Worm (Caenorhabditis elegans): ENCODE results near the gene dhs-9.

ce11 chrIII:5375001-5375532, 7.2 kb upstream of the dhs-9 start:
- no peak for TF ChIP-seq ces-1 (GFP tag; optimal IDR thresholded peaks at IDR 0.05)
- no peak for TF ChIP-seq ztf-11 (tag; optimal IDR thresholded peaks at IDR 0.05)
- no peak for TF ChIP-seq lin-13 (tag; optimal IDR thresholded peaks at IDR 0.05)
- no peak for TF ChIP-seq M03D4.4 (tag; optimal IDR thresholded peaks at IDR 0.05)
- no peak for TF ChIP-seq unc-39 (tag; optimal IDR thresholded peaks at IDR 0.05)
- no peak for TF ChIP-seq pha-4 (tag; optimal IDR thresholded peaks at IDR 0.05)
- TF ChIP-seq drap-1 (GFP tag; optimal IDR thresholded peaks at IDR 0.05) = no peak
- no peak for TF ChIP-seq snpc-4 (tag; optimal IDR thresholded peaks at IDR 0.05)
- TF ChIP-seq nhr-237 (tag; optimal IDR thresholded peaks at IDR 0.05) = no peak
- TF ChIP-seq mep-1 (tag; optimal IDR thresholded peaks at IDR 0.05) = no peak
- TF ChIP-seq elt-1 (tag; optimal IDR thresholded peaks at IDR 0.05; ENCODE audit: borderline replicate concordance, insufficient read depth) = no peak
- no peak for TF ChIP-seq lin-32 (GFP tag; optimal IDR thresholded peaks at IDR 0.05)
